Fruit fly (Drosophila melanogaster): ENCODE measurements around the gene Dph4.

Gene Dph4

DNA sequence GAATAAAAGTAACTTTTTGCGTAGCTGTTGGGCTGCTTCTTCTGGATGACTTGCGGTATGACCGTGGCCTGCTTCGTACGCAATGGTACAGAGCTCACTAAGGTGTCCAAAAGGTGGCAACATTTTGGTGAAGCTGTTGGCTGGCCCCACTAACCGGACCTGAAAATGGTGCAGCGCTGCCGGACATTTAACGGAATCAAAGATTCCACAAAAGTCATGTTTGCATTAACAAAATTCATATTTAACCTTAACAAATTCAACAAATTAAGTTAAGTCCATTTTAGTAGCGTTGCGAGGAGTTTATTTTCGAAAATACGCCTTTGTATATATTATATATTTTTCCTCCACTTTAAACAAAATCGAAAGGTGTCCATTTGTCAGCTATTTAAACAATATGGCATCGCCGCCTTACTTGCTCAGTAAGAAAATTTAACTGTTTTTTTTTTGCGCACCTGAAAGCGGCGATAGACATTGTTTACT, 22.8 kb downstream of the Dph4 start, which contains the start of the genes kra and SecS (continued):
- peak; percentile 35 for TF ChIP-seq CG2875 (GFP tag; optimal IDR thresholded peaks at IDR 0.05)
- peak; percentile 55 for TF ChIP-seq NfI (GFP tag; optimal IDR thresholded peaks at IDR 0.05)
- TF ChIP-seq CG31365 (tag; optimal IDR thresholded peaks at IDR 0.05), result no peak
- TF ChIP-seq CG18619 (GFP tag; optimal IDR thresholded peaks at IDR 0.05), result peak; percentile 51
- peak; percentile 73 for TF ChIP-seq lilli (GFP tag; optimal IDR thresholded peaks at IDR 0.05)
- peak; percentile 27 for TF ChIP-seq CG18262 (tag; optimal IDR thresholded peaks at IDR 0.05)
- peak; percentile 43 to 92 for TF ChIP-seq tll (GFP tag; optimal IDR thresholded peaks at IDR 0.05)
- no peak for TF ChIP-seq pb (GFP tag; optimal IDR thresholded peaks at IDR 0.05)
- TF ChIP-seq CG8388 (GFP tag; optimal IDR thresholded peaks at IDR 0.05), result peak; percentile 21
- TF ChIP-seq slp2 (GFP tag; optimal IDR thresholded peaks at IDR 0.05), result peak; percentile 36
- TF ChIP-seq E2f2 (GFP tag; IDR thresholded peaks at IDR 0.05), result no peak
- TF ChIP-seq CG17802 (tag; optimal IDR thresholded peaks at IDR 0.05), result no peak
- TF ChIP-seq Xbp1 (GFP tag; optimal IDR thresholded peaks at IDR 0.05), result peak; percentile 79
- no peak for TF ChIP-seq C15 (GFP tag; IDR thresholded peaks at IDR 0.05)
- peak; percentile 12 for TF ChIP-seq zen (tag; optimal IDR thresholded peaks at IDR 0.05)
- no peak for TF ChIP-seq z (GFP tag; IDR thresholded peaks at IDR 0.05)

DNA sequence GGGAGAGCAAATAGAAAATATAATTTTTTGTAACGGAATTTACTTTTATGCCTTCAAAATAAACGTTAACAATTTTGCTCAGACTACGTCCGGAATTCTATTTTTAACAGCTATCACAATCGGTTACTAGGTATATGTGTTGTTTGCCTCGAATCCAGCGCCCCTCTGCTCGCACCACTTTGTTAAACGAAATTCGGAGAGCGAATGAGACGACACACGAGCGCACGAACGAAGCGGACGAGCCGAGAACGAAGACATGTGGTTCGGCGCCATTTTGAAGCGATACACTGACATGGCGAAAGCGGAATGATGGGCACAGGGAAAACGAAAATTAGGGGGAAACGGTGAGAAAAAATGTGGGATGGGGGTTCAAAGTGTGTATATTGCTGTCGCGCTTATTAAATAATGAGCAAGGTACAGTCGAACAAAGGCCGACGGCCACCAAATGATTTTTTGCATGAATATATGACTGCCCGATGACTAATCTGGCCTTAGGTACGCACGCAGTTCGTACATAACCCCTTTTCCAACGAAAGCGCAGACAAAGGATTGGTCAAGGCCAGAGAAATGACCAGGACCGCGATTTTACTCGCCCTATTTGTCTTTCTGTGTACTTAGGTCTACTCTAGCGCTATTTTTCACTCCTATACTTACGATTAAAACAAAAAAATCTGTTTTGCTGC, 23.4 kb downstream of the Dph4 start:
- TF ChIP-seq CG33557 (GFP tag; optimal IDR thresholded peaks at IDR 0.05) (peak; percentile 18), CTCF (GFP tag; optimal IDR thresholded peaks at IDR 0.05) (no peak), wek (GFP tag; optimal IDR thresholded peaks at IDR 0.05) (peak; percentile 58), fd64A (GFP tag; optimal IDR thresholded peaks at IDR 0.05) (no peak), CG2678 (tag; optimal IDR thresholded peaks at IDR 0.05) (peak; percentile 30), Med (GFP tag) (peak; percentile 84), CG15514 (GFP tag; optimal IDR thresholded peaks at IDR 0.05) (peak; percentile 39), twi (tag; optimal IDR thresholded peaks at IDR 0.05) (peak; percentile 42), CG6683 (GFP tag; optimal IDR thresholded peaks at IDR 0.05) (peak; percentile 14), ftz-f1 (GFP tag; optimal IDR thresholded peaks at IDR 0.05) (peak; percentile 78), Doc3 (GFP tag; IDR thresholded peaks at IDR 0.05; ENCODE audit: partially characterized antibody) (no peak), eve (GFP tag; optimal IDR thresholded peaks at IDR 0.05) (no peak), HmgZ (tag; optimal IDR thresholded peaks at IDR 0.05) (peak; percentile 32), grn (GFP tag; optimal IDR thresholded peaks at IDR 0.05) (no peak), MESR4 (GFP tag; optimal IDR thresholded peaks at IDR 0.05) (peak; percentile 95), CG10431 (GFP tag; optimal IDR thresholded peaks at IDR 0.05) (peak; percentile 89), bsh (GFP tag; optimal IDR thresholded peaks at IDR 0.05) (peak; percentile 11 to 23), CG7372 (GFP tag; IDR thresholded peaks at IDR 0.05) (no peak), CG12769 (tag; optimal IDR thresholded peaks at IDR 0.05) (peak; percentile 97), CG3995 (GFP tag; optimal IDR thresholded peaks at IDR 0.05) (no peak), corto (GFP tag; optimal IDR thresholded peaks at IDR 0.05) (peak; percentile 55), CG16779 (GFP tag; IDR thresholded peaks at IDR 0.05) (no peak), CG7271 (tag; optimal IDR thresholded peaks at IDR 0.05) (no peak), Atf6 (GFP tag; IDR thresholded peaks at IDR 0.05) (no peak), CG8290 (GFP tag; optimal IDR thresholded peaks at IDR 0.05) (no peak), CG8290 (tag; optimal IDR thresholded peaks at IDR 0.05) (peak in 1 of 2 experiments; percentile 75), Dbx (GFP tag; IDR thresholded peaks at IDR 0.05) (no peak), Nf-YB (GFP tag; optimal IDR thresholded peaks at IDR 0.05) (peak; percentile 1), CG2116 (GFP tag; optimal IDR thresholded peaks at IDR 0.05) (no peak), luna (GFP tag; optimal IDR thresholded peaks at IDR 0.05) (peak; percentile 13), CG7987 (GFP tag; optimal IDR thresholded peaks at IDR 0.05) (peak; percentile 60), sqz (GFP tag; optimal IDR thresholded peaks at IDR 0.05) (peak; percentile 25), kni (GFP tag; optimal IDR thresholded peaks at IDR 0.05) (peak; percentile 76)
